Worm (Caenorhabditis elegans) whole organism, early embryonic: ENCODE data around the gene pho-10.

Experiments
- B0310.2 ChIP-seq: sonication (generic microtip); optimal IDR thresholded peaks from 2 replicates; lab custom pipeline; 2016; ENCODE audit warnings: mild to moderate bottlenecking, missing genetic modification characterization, missing compliant biosample characterization
- ama-1 ChIP-seq: fragments of 150-350 bp; optimal IDR thresholded peaks from 2 replicates; lab custom pipeline; 2014
- ceh-13 ChIP-seq: fragments of 200-800 bp; sonication (Bioruptor generic); optimal IDR thresholded peaks from 2 replicates; lab custom pipeline; 2018; ENCODE audit warnings: mild to moderate bottlenecking, missing genetic modification characterization, missing compliant biosample characterization
- ceh-36 ChIP-seq: sonication (generic microtip); optimal IDR thresholded peaks from 2 replicates; lab custom pipeline; 2016; ENCODE audit warnings: missing genetic modification characterization, inconsistent platforms, missing compliant biosample characterization
- ets-7 ChIP-seq: sonication (generic microtip); optimal IDR thresholded peaks from 2 replicates; lab custom pipeline; 2016; ENCODE audit warnings: missing genotype, missing genetic modification characterization, missing compliant biosample characterization
- flt-1 ChIP-seq: fragments of 200-800 bp; sonication (Bioruptor generic); IDR thresholded peaks from 2 replicates; pipeline ENCODE4 v1.3.6; 2022; ENCODE audit warnings: missing genetic modification characterization, missing compliant biosample characterization
- hmbx-1 ChIP-seq: sonication (generic microtip); optimal IDR thresholded peaks from 2 replicates; lab custom pipeline; 2016; ENCODE audit warnings: mild to moderate bottlenecking, missing genetic modification characterization, missing compliant biosample characterization
- hmg-4 ChIP-seq: fragments of 200-800 bp; sonication (Bioruptor generic); optimal IDR thresholded peaks from 2 replicates; lab custom pipeline; 2018; ENCODE audit warnings: mild to moderate bottlenecking, missing genetic modification characterization, missing compliant biosample characterization
- hnd-1 ChIP-seq: sonication (generic microtip); optimal IDR thresholded peaks from 2 replicates; lab custom pipeline; 2016; ENCODE audit warnings: missing genetic modification characterization, missing compliant biosample characterization
- pes-1 ChIP-seq: fragments of 200-800 bp; sonication (Bioruptor generic); IDR thresholded peaks from 2 replicates; pipeline ENCODE4 v1.3.6; 2022; ENCODE audit warnings: missing genetic modification reagents, missing genetic modification characterization, missing compliant biosample characterization
- scrt-1 ChIP-seq: fragments of 200-800 bp; sonication (Bioruptor generic); IDR thresholded peaks from 2 replicates; pipeline ENCODE4 v1.3.6; 2022; ENCODE audit warnings: missing genetic modification characterization, missing compliant biosample characterization
- tbx-11 ChIP-seq: fragments of 200-800 bp; sonication (Bioruptor generic); IDR thresholded peaks from 2 replicates; pipeline ENCODE4 v1.3.6; 2022; ENCODE audit warnings: missing genetic modification characterization, missing compliant biosample characterization
- tbx-37 ChIP-seq: fragments of 200-800 bp; sonication (Bioruptor generic); conservative IDR thresholded peaks from 2 replicates; pipeline ENCODE4 v1.3.6; 2022; ENCODE audit warnings: missing genetic modification reagents, missing genetic modification characterization, missing compliant biosample characterization
- tra-4 ChIP-seq: sonication (generic microtip); optimal IDR thresholded peaks from 2 replicates; lab custom pipeline; 2017; ENCODE audit warnings: missing genetic modification characterization, missing compliant biosample characterization

- TF ChIP-seq flt-1 (no peak), ama-1 (lab: Kevin White, UChicago) (no peak), pes-1 (GFP tag; lab: Robert Waterston, UW) (no peak), hmbx-1 (tag; lab: Kevin White, UChicago) (no peak), ets-7 (tag; lab: Kevin White, UChicago) (no peak), hmg-4 (GFP tag; lab: Kevin White, UChicago) (no peak), B0310.2 (tag; lab: Kevin White, UChicago) (no peak), tbx-11 (GFP tag; lab: Robert Waterston, UW) (no peak), tra-4 (tag; lab: Kevin White, UChicago) (no peak), scrt-1 (GFP tag; lab: Robert Waterston, UW) (no peak), tbx-37 (no peak), hnd-1 (tag; lab: Kevin White, UChicago) (no peak), ceh-13 (no peak), ceh-36 (no peak)
Observed at ce11 chrII:9898744-9899143, 21.6 kb downstream of the pho-10 start.
